Fruit fly (Drosophila melanogaster) whole organism, embryonic: ENCODE results near the gene Hasp.
A peak's percentile ranks its signal among the peaks of the same experiment; 100 is the strongest.

ENCODE experiments used
- Antp ChIP-seq: fragments of 200-800 bp; sonication (Bioruptor generic); optimal IDR thresholded peaks from 3 replicates; lab custom pipeline; 2016; ENCODE audit warnings: missing biosample characterization, missing genetic modification characterization
- CG10959 ChIP-seq: fragments of 200-800 bp; sonication (Bioruptor generic); IDR thresholded peaks from 2 replicates; pipeline ENCODE4 v1.3.6; 2022; ENCODE audit warnings: missing biosample characterization, missing genetic modification characterization
- CG12104 ChIP-seq: fragments of 200-800 bp; sonication (Bioruptor generic); optimal IDR thresholded peaks from 3 replicates; lab custom pipeline; 2016; ENCODE audit warnings: missing biosample characterization, missing genetic modification characterization
- CG12219 ChIP-seq: fragments of 200-800 bp; sonication (Bioruptor generic); optimal IDR thresholded peaks from 3 replicates; lab custom pipeline; 2018; ENCODE audit warnings: missing biosample characterization, mild to moderate bottlenecking, missing genetic modification characterization
- CG13894 ChIP-seq: fragments of 200-800 bp; sonication (Bioruptor generic); optimal IDR thresholded peaks from 3 replicates; lab custom pipeline; 2018; ENCODE audit warnings: missing biosample characterization, mild to moderate bottlenecking, missing genetic modification characterization, moderate library complexity
- CG15514 ChIP-seq: fragments of 200-800 bp; sonication (Bioruptor generic); optimal IDR thresholded peaks from 3 replicates; lab custom pipeline; 2017; ENCODE audit warnings: missing biosample characterization, missing genetic modification characterization, mild to moderate bottlenecking, moderate library complexity, missing genetic modification reagents
- CG1647 ChIP-seq: fragments of 200-800 bp; sonication (Bioruptor generic); optimal IDR thresholded peaks from 3 replicates; lab custom pipeline; 2016; ENCODE audit warnings: missing biosample characterization, missing genetic modification characterization
- CG17328 ChIP-seq: fragments of 200-800 bp; sonication (Bioruptor generic); IDR thresholded peaks from 2 replicates; pipeline ENCODE4 v1.3.6; 2022; ENCODE audit warnings: missing biosample characterization, missing genetic modification characterization
- CG2116 ChIP-seq: fragments of 200-800 bp; sonication (Bioruptor generic); optimal IDR thresholded peaks from 3 replicates; lab custom pipeline; 2018; ENCODE audit warnings: missing biosample characterization, mild to moderate bottlenecking, missing genetic modification characterization
- CG3065 ChIP-seq: fragments of 200-800 bp; sonication (Bioruptor generic); optimal IDR thresholded peaks from 2 replicates; lab custom pipeline; 2016; ENCODE audit warnings: missing biosample characterization, missing genetic modification characterization
- CG33557 ChIP-seq: fragments of 200-800 bp; sonication (Bioruptor generic); optimal IDR thresholded peaks from 2 replicates; lab custom pipeline; 2019; ENCODE audit warnings: missing biosample characterization, mild to moderate bottlenecking, missing genetic modification characterization, moderate library complexity
- CG34224 ChIP-seq: fragments of 200-800 bp; sonication (Bioruptor generic); IDR thresholded peaks from 3 replicates; pipeline ENCODE4 v1.3.6; 2022; ENCODE audit warnings: missing biosample characterization, missing genetic modification characterization; ENCODE audit not compliant: partially characterized antibody
- CG4820 ChIP-seq: fragments of 200-800 bp; sonication (Bioruptor generic); optimal IDR thresholded peaks from 3 replicates; lab custom pipeline; 2016; ENCODE audit warnings: missing biosample characterization, missing genetic modification characterization
- CG6254 ChIP-seq: fragments of 200-800 bp; sonication (Bioruptor generic); optimal IDR thresholded peaks from 3 replicates; lab custom pipeline; 2017; ENCODE audit warnings: mild to moderate bottlenecking, missing biosample characterization, missing genetic modification reagents, missing genetic modification characterization
- CG8281 ChIP-seq: fragments of 200-800 bp; sonication (Bioruptor generic); optimal IDR thresholded peaks from 2 replicates; lab custom pipeline; 2018; ENCODE audit warnings: missing biosample characterization, mild to moderate bottlenecking, missing genetic modification characterization, moderate library complexity
- CG8388 ChIP-seq: fragments of 200-800 bp; sonication (Bioruptor generic); optimal IDR thresholded peaks from 2 replicates; lab custom pipeline; 2019; ENCODE audit warnings: missing biosample characterization, mild to moderate bottlenecking, missing genetic modification characterization, moderate library complexity
- CkIIα-i1 ChIP-seq: fragments of 200-800 bp; sonication (Bioruptor generic); IDR thresholded peaks from 2 replicates; pipeline ENCODE4 v1.3.6; 2022; ENCODE audit warnings: missing biosample characterization, missing genetic modification characterization
- CrebB ChIP-seq: fragments of 200-800 bp; sonication (Bioruptor generic); optimal IDR thresholded peaks from 3 replicates; lab custom pipeline; 2018; ENCODE audit warnings: missing biosample characterization, mild to moderate bottlenecking, missing genetic modification characterization
- D19A ChIP-seq: fragments of 200-800 bp; optimal IDR thresholded peaks from 3 replicates; lab custom pipeline; 2019; ENCODE audit warnings: missing biosample characterization, mild to moderate bottlenecking, missing genetic modification characterization, moderate library complexity
- Hr78 ChIP-seq, 2 experiments: fragments of 200-800 bp in 1 of 2; fragments of >200 bp in 1 of 2; sonication (Bioruptor generic) in 1 of 2; optimal IDR thresholded peaks; 2 replicates each; lab custom pipeline; 2017 to 2019; ENCODE audit warnings: missing biosample characterization in 2 of 2, missing genetic modification characterization in 2 of 2, mild to moderate bottlenecking in 1 of 2, moderate library complexity in 1 of 2
- Max ChIP-seq: fragments of 200-800 bp; sonication (Bioruptor generic); optimal IDR thresholded peaks from 2 replicates; lab custom pipeline; 2016; ENCODE audit warnings: missing biosample characterization, mild to moderate bottlenecking, missing genetic modification characterization
- Myb ChIP-seq: fragments of 200-800 bp; sonication (Bioruptor generic); optimal IDR thresholded peaks from 2 replicates; lab custom pipeline; 2016; ENCODE audit warnings: missing biosample characterization, missing genetic modification characterization
- Neu2 ChIP-seq: fragments of 200-800 bp; sonication (Bioruptor generic); optimal IDR thresholded peaks from 3 replicates; lab custom pipeline; 2016; ENCODE audit warnings: missing biosample characterization, missing genetic modification characterization, borderline replicate concordance
- Poxn ChIP-seq: fragments of 200-800 bp; sonication (Bioruptor generic); IDR thresholded peaks from 2 replicates; pipeline ENCODE4 v1.3.6; 2022; ENCODE audit warnings: missing biosample characterization, missing genetic modification characterization
- Rx ChIP-seq: fragments of 200-800 bp; sonication (Bioruptor generic); IDR thresholded peaks from 2 replicates; pipeline ENCODE4 v1.3.6; 2022; ENCODE audit warnings: missing biosample characterization, missing genetic modification characterization
- Spps ChIP-seq: fragments of 200-800 bp; sonication (Bioruptor generic); optimal IDR thresholded peaks from 2 replicates; lab custom pipeline; 2018; ENCODE audit warnings: missing biosample characterization, mild to moderate bottlenecking, missing genetic modification characterization
- Sry-δ ChIP-seq: fragments of 200-800 bp; sonication (Bioruptor generic); optimal IDR thresholded peaks from 2 replicates; lab custom pipeline; 2016; ENCODE audit warnings: missing biosample characterization, missing genetic modification characterization
- Ssrp ChIP-seq: fragments of 200-800 bp; sonication (Bioruptor generic); optimal IDR thresholded peaks from 2 replicates; lab custom pipeline; 2018; ENCODE audit warnings: missing biosample characterization, mild to moderate bottlenecking, missing genetic modification characterization, moderate library complexity
- abd-A ChIP-seq: fragments of 200-800 bp; sonication (Bioruptor generic); optimal IDR thresholded peaks from 3 replicates; lab custom pipeline; 2019; ENCODE audit warnings: missing biosample characterization, mild to moderate bottlenecking, missing genetic modification characterization, moderate library complexity
- ap ChIP-seq: fragments of 200-800 bp; sonication (Bioruptor generic); IDR thresholded peaks from 2 replicates; pipeline ENCODE4 v1.3.6; 2022; ENCODE audit warnings: missing biosample characterization, missing genetic modification characterization
- ash1 ChIP-seq: fragments of 200-800 bp; sonication (Bioruptor generic); optimal IDR thresholded peaks from 2 replicates; lab custom pipeline; 2018; ENCODE audit warnings: missing biosample characterization, mild to moderate bottlenecking, missing genetic modification characterization
- cad ChIP-seq: fragments of >200 bp; optimal IDR thresholded peaks from 2 replicates; lab custom pipeline; 2017; ENCODE audit warnings: missing biosample characterization, missing genetic modification characterization
- cg ChIP-seq: fragments of 200-800 bp; sonication (Bioruptor generic); optimal IDR thresholded peaks from 3 replicates; lab custom pipeline; 2019; ENCODE audit warnings: missing biosample characterization, mild to moderate bottlenecking, missing genetic modification characterization, moderate library complexity
- ci ChIP-seq: fragments of 200-800 bp; sonication (Bioruptor generic); IDR thresholded peaks from 3 replicates; pipeline ENCODE4 v1.3.6; 2022; ENCODE audit warnings: missing biosample characterization, missing genetic modification characterization
- dmrt11E ChIP-seq: fragments of 200-800 bp; sonication (Bioruptor generic); optimal IDR thresholded peaks from 3 replicates; lab custom pipeline; 2018; ENCODE audit warnings: missing biosample characterization, mild to moderate bottlenecking, missing genetic modification characterization, moderate library complexity
- gem ChIP-seq: fragments of 200-800 bp; sonication (Bioruptor generic); optimal IDR thresholded peaks from 2 replicates; lab custom pipeline; 2019; ENCODE audit warnings: missing biosample characterization, mild to moderate bottlenecking, missing genetic modification characterization, moderate library complexity
- h ChIP-seq: fragments of >200 bp; optimal IDR thresholded peaks from 2 replicates; lab custom pipeline; 2017
- jumu ChIP-seq: fragments of 200-800 bp; sonication (Bioruptor generic); optimal IDR thresholded peaks from 3 replicates; lab custom pipeline; 2016; ENCODE audit warnings: missing biosample characterization, missing genetic modification characterization
- ken ChIP-seq: fragments of 200-800 bp; sonication (Bioruptor generic); IDR thresholded peaks from 3 replicates; pipeline ENCODE4 v1.3.6; 2022; ENCODE audit warnings: missing biosample characterization, missing genetic modification characterization
- kni ChIP-seq: fragments of 200-800 bp; sonication (Bioruptor generic); optimal IDR thresholded peaks from 3 replicates; lab custom pipeline; 2017; ENCODE audit warnings: mild to moderate bottlenecking, missing biosample characterization, missing genetic modification reagents, missing genetic modification characterization
- peb ChIP-seq: fragments of 200-800 bp; sonication (Bioruptor generic); IDR thresholded peaks from 2 replicates; pipeline ENCODE4 v1.3.6; 2022; ENCODE audit warnings: missing biosample characterization, missing genetic modification characterization
- phol ChIP-seq: fragments of 200-800 bp; sonication (Bioruptor generic); optimal IDR thresholded peaks from 3 replicates; lab custom pipeline; 2018; ENCODE audit warnings: missing biosample characterization, mild to moderate bottlenecking, missing genetic modification characterization, moderate library complexity
- pita ChIP-seq: fragments of 200-800 bp; sonication (Bioruptor generic); optimal IDR thresholded peaks from 2 replicates; lab custom pipeline; 2017; ENCODE audit warnings: missing biosample characterization, mild to moderate bottlenecking, missing genetic modification characterization
- pum ChIP-seq: fragments of 200-800 bp; sonication (Bioruptor generic); optimal IDR thresholded peaks from 2 replicates; lab custom pipeline; 2016; ENCODE audit warnings: missing biosample characterization, missing genetic modification characterization
- pzg ChIP-seq: fragments of 200-800 bp; sonication (Bioruptor generic); optimal IDR thresholded peaks from 3 replicates; lab custom pipeline; 2018; ENCODE audit warnings: missing biosample characterization, mild to moderate bottlenecking, missing genetic modification characterization, moderate library complexity
- sc ChIP-seq, 3 experiments: fragments of >200 bp in 2 of 3; fragments of 200-800 bp in 1 of 3; sonication (Bioruptor generic) in 1 of 3; optimal IDR thresholded peaks; 2 replicates in 2 of 3; 3 replicates in 1 of 3; lab custom pipeline; 2017; ENCODE audit warnings: mild to moderate bottlenecking in 1 of 3, missing biosample characterization in 1 of 3, missing genetic modification characterization in 1 of 3, missing genetic modification reagents in 1 of 3
- slou ChIP-seq: fragments of 200-800 bp; sonication (Bioruptor generic); optimal IDR thresholded peaks from 3 replicates; lab custom pipeline; 2016; ENCODE audit warnings: missing biosample characterization, missing genetic modification characterization
- sqz ChIP-seq: fragments of 200-800 bp; sonication (Bioruptor generic); optimal IDR thresholded peaks from 3 replicates; lab custom pipeline; 2018; ENCODE audit warnings: missing biosample characterization, mild to moderate bottlenecking, missing genetic modification characterization
- tio ChIP-seq: fragments of 200-800 bp; sonication (Bioruptor generic); optimal IDR thresholded peaks from 2 replicates; lab custom pipeline; 2017; ENCODE audit warnings: missing biosample characterization, missing genetic modification characterization, inconsistent platforms
- vvl ChIP-seq: fragments of 200-800 bp; sonication (Bioruptor generic); IDR thresholded peaks from 2 replicates; pipeline ENCODE4 v1.3.6; 2022; ENCODE audit warnings: missing biosample characterization, missing genetic modification characterization
- zen ChIP-seq: fragments of 200-800 bp; sonication (Bioruptor generic); optimal IDR thresholded peaks from 3 replicates; lab custom pipeline; 2018; ENCODE audit warnings: missing biosample characterization, mild to moderate bottlenecking, missing genetic modification characterization, moderate library complexity

Gene Hasp

dm6 chr2L:19526316-19526715, 9.3 kb upstream of the Hasp start, which contains the start of the genes Dpm1 and CG10137 (continued):
- TF ChIP-seq Sry-δ: peak; percentile 35
- no peak for TF ChIP-seq kni (GFP tag; lab: Kevin White, UChicago)
- peak; percentile 36 for TF ChIP-seq phol (tag; lab: Kevin White, UChicago)
- TF ChIP-seq slou (GFP tag; lab: Kevin White, UChicago): no peak
- no peak for TF ChIP-seq CG12219
- no peak for TF ChIP-seq ci (GFP tag; lab: Robert Waterston, UW)
- TF ChIP-seq h (lab: Kevin White, UChicago): no peak
- TF ChIP-seq CkIIα-i1 (GFP tag; lab: Robert Waterston, UW): no peak
- no peak for TF ChIP-seq tio (GFP tag; lab: Kevin White, UChicago)
- TF ChIP-seq Ssrp (tag; lab: Kevin White, UChicago): no peak
- TF ChIP-seq CrebB (tag; lab: Kevin White, UChicago): peak; percentile 6
- TF ChIP-seq CG10959 (GFP tag; lab: Robert Waterston, UW): no peak
- TF ChIP-seq CG15514: peak; percentile 46
- TF ChIP-seq Neu2 (GFP tag; lab: Kevin White, UChicago): no peak
- TF ChIP-seq D19A (tag; lab: Kevin White, UChicago): no peak
- TF ChIP-seq ap (GFP tag; lab: Robert Waterston, UW): no peak
- no peak for TF ChIP-seq Rx
- peak; percentile 51 for TF ChIP-seq zen (tag; lab: Kevin White, UChicago)
- TF ChIP-seq CG2116 (GFP tag; lab: Kevin White, UChicago): peak; percentile 74
- no peak for TF ChIP-seq Spps (tag; lab: Kevin White, UChicago)
- TF ChIP-seq CG12104: no peak
- no peak for TF ChIP-seq abd-A
- no peak for TF ChIP-seq cad (GFP tag; lab: Kevin White, UChicago)
- no peak for TF ChIP-seq sqz (GFP tag; lab: Kevin White, UChicago)
- TF ChIP-seq CG34224: peak; percentile 75
- TF ChIP-seq Hr78 (GFP tag; optimal IDR thresholded peaks at IDR 0.05; lab: Kevin White, UChicago): no peak
- no peak for TF ChIP-seq ash1
- TF ChIP-seq Myb: peak; percentile 65
- TF ChIP-seq CG3065: no peak
- no peak for TF ChIP-seq CG4820 (GFP tag; lab: Kevin White, UChicago)
- no peak for TF ChIP-seq CG8281
- TF ChIP-seq CG13894 (tag; lab: Kevin White, UChicago): no peak
- no peak for TF ChIP-seq pita
- TF ChIP-seq Poxn (GFP tag; lab: Robert Waterston, UW): no peak
- TF ChIP-seq ken (GFP tag; lab: Robert Waterston, UW): no peak
- peak; percentile 0 for TF ChIP-seq cg
- no peak for TF ChIP-seq sc (optimal IDR thresholded peaks at IDR 0.05; lab: Kevin White, UChicago)
- no peak for TF ChIP-seq sc (GFP tag; optimal IDR thresholded peaks at IDR 0.05; lab: Kevin White, UChicago)
- no peak for TF ChIP-seq Antp (GFP tag; lab: Kevin White, UChicago)
- TF ChIP-seq CG1647: no peak
- no peak for TF ChIP-seq dmrt11E (tag; lab: Kevin White, UChicago)
- no peak for TF ChIP-seq pum
- no peak for TF ChIP-seq jumu (GFP tag; lab: Kevin White, UChicago)
- no peak for TF ChIP-seq peb (GFP tag; lab: Robert Waterston, UW)
- TF ChIP-seq gem (tag; lab: Kevin White, UChicago): no peak
- TF ChIP-seq Max (GFP tag; lab: Kevin White, UChicago): peak; percentile 23
- TF ChIP-seq vvl (GFP tag; lab: Robert Waterston, UW): no peak
- TF ChIP-seq CG33557: no peak
- TF ChIP-seq CG17328 (GFP tag; lab: Robert Waterston, UW): no peak
- no peak for TF ChIP-seq CG6254 (GFP tag; lab: Kevin White, UChicago)
- TF ChIP-seq CG8388: no peak
- TF ChIP-seq pzg (GFP tag; lab: Kevin White, UChicago): peak; percentile 63
